Worm (Caenorhabditis elegans): ENCODE results near the gene C03B8.3.

ce11 chrIII:7709391-7709790 lies 2.7 kb upstream of the C03B8.3 start, which contains the start of gene lin-13:
- TF ChIP-seq ama-1 (optimal IDR thresholded peaks at IDR 0.05) = no peak
- no peak for TF ChIP-seq ZK546.5 (tag; optimal IDR thresholded peaks at IDR 0.05)
- TF ChIP-seq snpc-4 (tag; optimal IDR thresholded peaks at IDR 0.05) = no peak
- no peak for TF ChIP-seq skn-1 (tag; optimal IDR thresholded peaks at IDR 0.05)
- no peak for TF ChIP-seq daf-12 (tag; optimal IDR thresholded peaks at IDR 0.05)
- TF ChIP-seq lsy-12 (tag; optimal IDR thresholded peaks at IDR 0.05) = no peak
- TF ChIP-seq nhr-237 (tag; optimal IDR thresholded peaks at IDR 0.05) = no peak
- no peak for TF ChIP-seq unc-62 (GFP tag; optimal IDR thresholded peaks at IDR 0.05)
- no peak for TF ChIP-seq pha-4 (tag; optimal IDR thresholded peaks at IDR 0.05)
- no peak for TF ChIP-seq tbx-2 (tag; optimal IDR thresholded peaks at IDR 0.05)

Data from whole organism, L3 larva.